Fruit fly (Drosophila melanogaster) whole organism, embryonic: ENCODE data around the gene Obp99b.

Experiments used
- BtbVII ChIP-seq: fragments of 200-800 bp; sonication (Bioruptor generic); optimal IDR thresholded peaks from 3 replicates; lab custom pipeline; 2017; ENCODE audit warnings: missing biosample characterization, mild to moderate bottlenecking, missing genetic modification characterization
- CG11398 ChIP-seq: fragments of 200-800 bp; sonication (Bioruptor generic); optimal IDR thresholded peaks from 2 replicates; lab custom pipeline; 2016; ENCODE audit warnings: missing biosample characterization, missing genetic modification characterization
- CG11456 ChIP-seq: fragments of 200-800 bp; sonication (Bioruptor generic); IDR thresholded peaks from 3 replicates; pipeline ENCODE4 v1.3.6; 2022; ENCODE audit warnings: missing biosample characterization, missing genetic modification characterization
- CG11560 ChIP-seq: fragments of 200-800 bp; sonication (Bioruptor generic); IDR thresholded peaks from 3 replicates; pipeline ENCODE4 v1.3.6; 2022; ENCODE audit warnings: missing biosample characterization, missing genetic modification characterization
- CG12219 ChIP-seq: fragments of 200-800 bp; sonication (Bioruptor generic); optimal IDR thresholded peaks from 3 replicates; lab custom pipeline; 2018; ENCODE audit warnings: missing biosample characterization, mild to moderate bottlenecking, missing genetic modification characterization
- CG13287 ChIP-seq: fragments of 200-800 bp; sonication (Bioruptor generic); IDR thresholded peaks from 2 replicates; pipeline ENCODE4 v1.3.6; 2022; ENCODE audit warnings: missing biosample characterization, missing genetic modification characterization; ENCODE audit not compliant: partially characterized antibody
- CG14014 ChIP-seq: fragments of 200-800 bp; sonication (Bioruptor generic); IDR thresholded peaks from 2 replicates; pipeline ENCODE4 v1.3.6; 2022; ENCODE audit warnings: missing biosample characterization, missing genetic modification characterization
- CG17359 ChIP-seq: fragments of 200-800 bp; sonication (Bioruptor generic); optimal IDR thresholded peaks from 3 replicates; lab custom pipeline; 2018; ENCODE audit warnings: missing biosample characterization, mild to moderate bottlenecking, missing genetic modification characterization, moderate library complexity
- CG18764 ChIP-seq: fragments of 200-800 bp; sonication (Bioruptor generic); optimal IDR thresholded peaks from 3 replicates; lab custom pipeline; 2016; ENCODE audit warnings: missing biosample characterization, missing genetic modification characterization
- CG2678 ChIP-seq: fragments of 200-800 bp; sonication (Bioruptor generic); optimal IDR thresholded peaks from 3 replicates; lab custom pipeline; 2019; ENCODE audit warnings: missing biosample characterization, mild to moderate bottlenecking, missing genetic modification characterization, moderate library complexity
- CG30431 ChIP-seq: fragments of 200-800 bp; sonication (Bioruptor generic); optimal IDR thresholded peaks from 2 replicates; lab custom pipeline; 2017; ENCODE audit warnings: missing biosample characterization, missing genetic modification characterization
- CG32532 ChIP-seq: fragments of 200-800 bp; sonication (Bioruptor generic); IDR thresholded peaks from 2 replicates; pipeline ENCODE4 v1.3.6; 2022; ENCODE audit warnings: missing biosample characterization, missing genetic modification characterization
- CG34422 ChIP-seq: fragments of 200-800 bp; sonication (Bioruptor generic); IDR thresholded peaks from 3 replicates; pipeline ENCODE4 v1.3.6; 2022; ENCODE audit warnings: missing biosample characterization, missing genetic modification characterization
- CG4404 ChIP-seq: fragments of 200-800 bp; sonication (Bioruptor generic); IDR thresholded peaks from 2 replicates; pipeline ENCODE4 v1.3.6; 2022; ENCODE audit warnings: missing biosample characterization, missing genetic modification characterization
- CG4617 ChIP-seq: fragments of 200-800 bp; sonication (Bioruptor generic); optimal IDR thresholded peaks from 3 replicates; lab custom pipeline; 2016; ENCODE audit warnings: missing biosample characterization, missing genetic modification characterization, borderline replicate concordance
- CG6254 ChIP-seq: fragments of 200-800 bp; sonication (Bioruptor generic); optimal IDR thresholded peaks from 3 replicates; lab custom pipeline; 2017; ENCODE audit warnings: mild to moderate bottlenecking, missing biosample characterization, missing genetic modification reagents, missing genetic modification characterization
- CG6654 ChIP-seq: fragments of 200-800 bp; sonication (Bioruptor generic); optimal IDR thresholded peaks from 2 replicates; lab custom pipeline; 2017; ENCODE audit warnings: missing biosample characterization, mild to moderate bottlenecking, missing genetic modification characterization
- CG7556 ChIP-seq: fragments of 200-800 bp; sonication (Bioruptor generic); optimal IDR thresholded peaks from 2 replicates; lab custom pipeline; 2017; ENCODE audit warnings: missing biosample characterization, mild to moderate bottlenecking, missing genetic modification characterization
- CG7745 ChIP-seq: fragments of 200-800 bp; sonication (Bioruptor generic); optimal IDR thresholded peaks from 2 replicates; lab custom pipeline; 2018; ENCODE audit warnings: missing biosample characterization, mild to moderate bottlenecking, missing genetic modification characterization, moderate library complexity
- CG7839 ChIP-seq: fragments of 200-800 bp; sonication (Bioruptor generic); optimal IDR thresholded peaks from 3 replicates; lab custom pipeline; 2018; ENCODE audit warnings: missing biosample characterization, mild to moderate bottlenecking, missing genetic modification characterization, moderate library complexity
- CG8478 ChIP-seq: fragments of >200 bp; optimal IDR thresholded peaks from 2 replicates; lab custom pipeline; 2018
- CG9797 ChIP-seq: fragments of 200-800 bp; sonication (Bioruptor generic); optimal IDR thresholded peaks from 3 replicates; lab custom pipeline; 2018; ENCODE audit warnings: missing biosample characterization, mild to moderate bottlenecking, missing genetic modification characterization
- CG9817 ChIP-seq: fragments of 200-800 bp; sonication (Bioruptor generic); optimal IDR thresholded peaks from 2 replicates; lab custom pipeline; 2018; ENCODE audit warnings: missing biosample characterization, mild to moderate bottlenecking, missing genetic modification characterization, moderate library complexity
- Jarid2 ChIP-seq: fragments of 200-800 bp; sonication (Bioruptor generic); optimal IDR thresholded peaks from 3 replicates; lab custom pipeline; 2017; ENCODE audit warnings: mild to moderate bottlenecking, missing biosample characterization, missing genetic modification reagents, missing genetic modification characterization
- Lhr ChIP-seq: fragments of 200-800 bp; sonication (Bioruptor generic); optimal IDR thresholded peaks from 3 replicates; lab custom pipeline; 2017; ENCODE audit warnings: mild to moderate bottlenecking, missing biosample characterization, missing genetic modification reagents, missing genetic modification characterization
- NK7.1 ChIP-seq: fragments of 200-800 bp; sonication (Bioruptor generic); optimal IDR thresholded peaks from 3 replicates; lab custom pipeline; 2016; ENCODE audit warnings: missing biosample characterization, missing genetic modification characterization
- Nf-YB ChIP-seq: fragments of 200-800 bp; sonication (Bioruptor generic); optimal IDR thresholded peaks from 3 replicates; lab custom pipeline; 2019; ENCODE audit warnings: missing biosample characterization, mild to moderate bottlenecking, missing genetic modification characterization, moderate library complexity
- Optix ChIP-seq: fragments of 200-800 bp; sonication (Bioruptor generic); IDR thresholded peaks from 3 replicates; pipeline ENCODE4 v1.3.6; 2022; ENCODE audit warnings: missing biosample characterization, missing genetic modification characterization
- Sry-δ ChIP-seq: fragments of 200-800 bp; sonication (Bioruptor generic); optimal IDR thresholded peaks from 2 replicates; lab custom pipeline; 2016; ENCODE audit warnings: missing biosample characterization, missing genetic modification characterization
- Ssrp ChIP-seq: fragments of 200-800 bp; sonication (Bioruptor generic); optimal IDR thresholded peaks from 2 replicates; lab custom pipeline; 2018; ENCODE audit warnings: missing biosample characterization, mild to moderate bottlenecking, missing genetic modification characterization, moderate library complexity
- abd-A ChIP-seq: fragments of 200-800 bp; sonication (Bioruptor generic); optimal IDR thresholded peaks from 3 replicates; lab custom pipeline; 2019; ENCODE audit warnings: missing biosample characterization, mild to moderate bottlenecking, missing genetic modification characterization, moderate library complexity
- al ChIP-seq: fragments of 200-800 bp; sonication (Bioruptor generic); IDR thresholded peaks from 2 replicates; pipeline ENCODE4 v1.3.6; 2022; ENCODE audit warnings: missing biosample characterization, missing genetic modification characterization
- btn ChIP-seq: fragments of 200-800 bp; sonication (Bioruptor generic); optimal IDR thresholded peaks from 2 replicates; lab custom pipeline; 2016; ENCODE audit warnings: missing biosample characterization, missing genetic modification characterization
- chn ChIP-seq: fragments of 200-800 bp; sonication (Bioruptor generic); optimal IDR thresholded peaks from 2 replicates; lab custom pipeline; 2016; ENCODE audit warnings: missing biosample characterization, missing genetic modification characterization
- dimm ChIP-seq: fragments of 200-800 bp; sonication (Bioruptor generic); IDR thresholded peaks from 2 replicates; pipeline ENCODE4 v1.3.6; 2022; ENCODE audit warnings: missing biosample characterization, missing genetic modification characterization
- dmrt11E ChIP-seq: fragments of 200-800 bp; sonication (Bioruptor generic); optimal IDR thresholded peaks from 3 replicates; lab custom pipeline; 2018; ENCODE audit warnings: missing biosample characterization, mild to moderate bottlenecking, missing genetic modification characterization, moderate library complexity
- dpn ChIP-seq, 2 experiments: fragments of 200-800 bp; sonication (Bioruptor generic); optimal IDR thresholded peaks; 3 replicates each; lab custom pipeline; 2016; ENCODE audit warnings: missing biosample characterization in 2 of 2, missing genetic modification characterization in 2 of 2
- eyg ChIP-seq: fragments of 200-800 bp; sonication (Bioruptor generic); optimal IDR thresholded peaks from 3 replicates; lab custom pipeline; 2016; ENCODE audit warnings: missing biosample characterization, missing genetic modification characterization
- fd102C ChIP-seq: fragments of 200-800 bp; sonication (Bioruptor generic); optimal IDR thresholded peaks from 2 replicates; lab custom pipeline; 2018; ENCODE audit warnings: missing biosample characterization, mild to moderate bottlenecking, missing genetic modification characterization, moderate library complexity
- fu2 ChIP-seq: fragments of 200-800 bp; sonication (Bioruptor generic); optimal IDR thresholded peaks from 2 replicates; lab custom pipeline; 2016; ENCODE audit warnings: missing biosample characterization, missing genetic modification characterization
- gce ChIP-seq: fragments of 200-800 bp; sonication (Bioruptor generic); IDR thresholded peaks from 3 replicates; pipeline ENCODE4 v1.3.6; 2022; ENCODE audit warnings: missing biosample characterization, missing genetic modification characterization
- gsb-n ChIP-seq: fragments of 200-800 bp; sonication (Bioruptor generic); optimal IDR thresholded peaks from 3 replicates; lab custom pipeline; 2018; ENCODE audit warnings: missing biosample characterization, mild to moderate bottlenecking, missing genetic modification characterization
- oc ChIP-seq: fragments of 200-800 bp; sonication (Bioruptor generic); optimal IDR thresholded peaks from 2 replicates; lab custom pipeline; 2018; ENCODE audit warnings: missing biosample characterization, mild to moderate bottlenecking, missing genetic modification characterization, moderate library complexity
- odd ChIP-seq: fragments of 200-800 bp; sonication (Bioruptor generic); optimal IDR thresholded peaks from 2 replicates; lab custom pipeline; 2017; ENCODE audit warnings: missing biosample characterization, mild to moderate bottlenecking, missing genetic modification characterization
- pho ChIP-seq: fragments of 200-800 bp; sonication (Bioruptor generic); optimal IDR thresholded peaks from 2 replicates; lab custom pipeline; 2016; ENCODE audit warnings: missing biosample characterization, missing genetic modification characterization
- salm ChIP-seq: fragments of 200-800 bp; sonication (Bioruptor generic); optimal IDR thresholded peaks from 2 replicates; lab custom pipeline; 2018; ENCODE audit warnings: missing biosample characterization, mild to moderate bottlenecking, missing genetic modification characterization
- sd ChIP-seq: fragments of 200-800 bp; sonication (Bioruptor generic); optimal IDR thresholded peaks from 3 replicates; lab custom pipeline; 2018; ENCODE audit warnings: missing biosample characterization, mild to moderate bottlenecking, missing genetic modification characterization, moderate library complexity
- vfl ChIP-seq: fragments of 200-800 bp; sonication (Bioruptor generic); optimal IDR thresholded peaks from 2 replicates; lab custom pipeline; 2016; ENCODE audit warnings: missing biosample characterization, missing genetic modification characterization
- vvl ChIP-seq: fragments of 200-800 bp; sonication (Bioruptor generic); IDR thresholded peaks from 2 replicates; pipeline ENCODE4 v1.3.6; 2022; ENCODE audit warnings: missing biosample characterization, missing genetic modification characterization
- wek ChIP-seq: fragments of 200-800 bp; sonication (Bioruptor generic); optimal IDR thresholded peaks from 3 replicates; lab custom pipeline; 2018; ENCODE audit warnings: missing biosample characterization, mild to moderate bottlenecking, missing genetic modification characterization, moderate library complexity

Gene Obp99b

dm6 chr3R:29716782-29717317 lies at the start of gene Obp99b (continued):
- TF ChIP-seq CG9797 (no peak), CG6654 (GFP tag; lab: Kevin White, UChicago) (peak; percentile 73), CG9817 (tag; lab: Kevin White, UChicago) (peak; percentile 66), CG30431 (peak; percentile 83), NK7.1 (GFP tag; lab: Kevin White, UChicago) (peak; percentile 70), fd102C (GFP tag; lab: Kevin White, UChicago) (peak; percentile 73), wek (GFP tag; lab: Kevin White, UChicago) (peak; percentile 86), CG7556 (no peak), Lhr (GFP tag; lab: Kevin White, UChicago) (peak; percentile 75), CG7839 (tag; lab: Kevin White, UChicago) (peak; percentile 74), CG34422 (GFP tag; lab: Robert Waterston, UW) (peak; percentile 74; the same call in 2 of the 3 replicates), CG11398 (GFP tag; lab: Kevin White, UChicago) (peak; percentile 58), gce (GFP tag; lab: Robert Waterston, UW) (peak; percentile 91), chn (GFP tag; lab: Kevin White, UChicago) (peak; percentile 83), CG8478 (lab: Kevin White, UChicago) (no peak), CG11456 (GFP tag; lab: Robert Waterston, UW) (peak; percentile 96), salm (tag; lab: Kevin White, UChicago) (peak; percentile 10), BtbVII (peak; percentile 79), abd-A (no peak), vfl (GFP tag; lab: Kevin White, UChicago) (peak; percentile 52), Optix (GFP tag; lab: Robert Waterston, UW) (peak; percentile 84), gsb-n (peak; percentile 67), fu2 (GFP tag; lab: Kevin White, UChicago) (peak; percentile 13), CG18764 (GFP tag; lab: Kevin White, UChicago) (peak; percentile 65), CG4617 (GFP tag; lab: Kevin White, UChicago) (peak; percentile 27), CG7745 (tag; lab: Kevin White, UChicago) (peak; percentile 49), CG6254 (GFP tag; lab: Kevin White, UChicago) (peak; percentile 91), CG14014 (GFP tag; lab: Robert Waterston, UW) (peak; percentile 66; the same call in 1 of the 2 replicates), dmrt11E (tag; lab: Kevin White, UChicago) (peak; percentile 65), dpn (GFP tag; optimal IDR thresholded peaks at IDR 0.05; lab: Kevin White, UChicago) (peak; percentile 76 to 78), dimm (GFP tag; lab: Robert Waterston, UW) (no peak), CG11560 (tag; lab: Robert Waterston, UW) (0 out of 3 replicates have a peak, but pooled peaks have one; percentile 54), CG4404 (GFP tag; lab: Robert Waterston, UW) (peak; percentile 53), CG17359 (peak; percentile 80), al (peak; percentile 41; the same call in 1 of the 2 replicates), pho (GFP tag; lab: Kevin White, UChicago) (no peak), Jarid2 (GFP tag; lab: Kevin White, UChicago) (peak; percentile 73), CG32532 (GFP tag; lab: Robert Waterston, UW) (peak; percentile 91), CG2678 (tag; lab: Kevin White, UChicago) (peak; percentile 55), CG13287 (no peak), vvl (GFP tag; lab: Robert Waterston, UW) (peak; percentile 89), sd (tag; lab: Kevin White, UChicago) (peak; percentile 25), Ssrp (tag; lab: Kevin White, UChicago) (peak; percentile 35), btn (GFP tag; lab: Kevin White, UChicago) (peak; percentile 83), Nf-YB (peak; percentile 40), Sry-δ (GFP tag; lab: Kevin White, UChicago) (peak; percentile 9), oc (tag; lab: Kevin White, UChicago) (peak; percentile 36), eyg (GFP tag; lab: Kevin White, UChicago) (peak; percentile 68), odd (GFP tag; lab: Kevin White, UChicago) (peak; percentile 83), CG12219 (GFP tag; lab: Kevin White, UChicago) (peak; percentile 90)
